Worm (Caenorhabditis elegans) whole organism, L1 larva: ENCODE results near the gene srh-147.

Source experiments
- elt-3 ChIP-seq, 6 experiments: fragments of 150-350 bp in 1 of 6; sonication (generic microtip); optimal IDR thresholded peaks; 2 replicates each; lab custom pipeline; 2017 to 2018; ENCODE audit warnings: missing biosample characterization in 6 of 6, missing genetic modification characterization in 6 of 6, inconsistent platforms in 1 of 6
- lin-13 ChIP-seq: fragments of 150-350 bp; optimal IDR thresholded peaks from 2 replicates; lab custom pipeline; 2014; ENCODE audit warnings: missing biosample characterization, missing genetic modification reagents, missing genetic modification characterization
- nhr-19 ChIP-seq: fragments of 200-800 bp; sonication (Bioruptor generic); conservative IDR thresholded peaks from 2 replicates; pipeline ENCODE4 v1.3.6; 2022; ENCODE audit warnings: missing genetic modification characterization, missing compliant biosample characterization
- nhr-28 ChIP-seq: fragments of 150-350 bp; optimal IDR thresholded peaks from 2 replicates; lab custom pipeline; 2014; ENCODE audit warnings: missing biosample characterization, missing genetic modification characterization
- pqm-1 ChIP-seq: sonication (generic microtip); optimal IDR thresholded peaks from 3 replicates; lab custom pipeline; 2017; ENCODE audit warnings: missing biosample characterization, missing genetic modification characterization
- zag-1 ChIP-seq: fragments of 150-350 bp; optimal IDR thresholded peaks from 2 replicates; lab custom pipeline; 2014; ENCODE audit warnings: missing biosample characterization, missing genetic modification characterization

- no peak for TF ChIP-seq pqm-1 (tag; lab: Kevin White, UChicago)
- TF ChIP-seq elt-3 (tag; optimal IDR thresholded peaks at IDR 0.05; lab: Kevin White, UChicago): no peak
- no peak for TF ChIP-seq zag-1 (tag; lab: Kevin White, UChicago)
- no peak for TF ChIP-seq nhr-28 (tag; lab: Kevin White, UChicago)
- TF ChIP-seq nhr-19 (GFP tag; lab: Robert Waterston, UW): no peak
- no peak for TF ChIP-seq lin-13 (GFP tag; lab: Kevin White, UChicago)
Measured at ce11 chrV:15819983-15820382, 30.1 kb downstream of the srh-147 start, which contains the start of gene srbc-48.
